Worm (Caenorhabditis elegans): Measurements from ENCODE around the gene C09E9.1.

- TF ChIP-seq alr-1 (tag; optimal IDR thresholded peaks at IDR 0.05; ENCODE audit: borderline replicate concordance) (no peak), nhr-12 (tag; optimal IDR thresholded peaks at IDR 0.05) (no peak), ceh-82 (tag; optimal IDR thresholded peaks at IDR 0.05) (no peak)
Observed at ce11 chrIV:1264928-1265327, 9.7 kb upstream of the C09E9.1 start, which contains the start of gene F38A1.13.
